Worm (Caenorhabditis elegans) whole organism, young adult: Measurements from ENCODE around the gene C17G10.7.
A peak's percentile ranks its signal among the peaks of the same experiment; 100 is the strongest.

ENCODE experiments used
- F23B12.7 ChIP-seq: sonication (generic microtip); optimal IDR thresholded peaks from 2 replicates; lab custom pipeline; 2017; ENCODE audit warnings: missing genetic modification characterization, mild to moderate bottlenecking, missing compliant biosample characterization, antibody characterized with exemption, moderate library complexity; ENCODE audit not compliant: insufficient read depth
- F57C9.4 ChIP-seq: sonication (generic microtip); optimal IDR thresholded peaks from 2 replicates; lab custom pipeline; 2017; ENCODE audit warnings: mild to moderate bottlenecking, missing genetic modification characterization, missing compliant biosample characterization
- K12H6.12 ChIP-seq: fragments of 200-800 bp; sonication (Bioruptor generic); optimal IDR thresholded peaks from 2 replicates; lab custom pipeline; 2018; ENCODE audit warnings: mild to moderate bottlenecking, missing genetic modification characterization, missing compliant biosample characterization
- Y56A3A.18 ChIP-seq: fragments of 200-800 bp; sonication (Bioruptor generic); IDR thresholded peaks from 2 replicates; pipeline ENCODE4 v1.3.6; 2022; ENCODE audit warnings: missing genetic modification reagents, missing genetic modification characterization, missing compliant biosample characterization
- akir-1 ChIP-seq: fragments of 200-800 bp; sonication (Bioruptor generic); optimal IDR thresholded peaks from 2 replicates; lab custom pipeline; 2018; ENCODE audit warnings: mild to moderate bottlenecking, missing genetic modification characterization, moderate library complexity, missing compliant biosample characterization
- aptf-2 ChIP-seq: fragments of 200-800 bp; sonication (Bioruptor generic); conservative IDR thresholded peaks from 2 replicates; pipeline ENCODE4 v1.3.6; 2022; ENCODE audit warnings: missing genetic modification reagents, missing genetic modification characterization, missing compliant biosample characterization
- aptf-3 ChIP-seq: fragments of 200-800 bp; sonication (Bioruptor generic); IDR thresholded peaks from 2 replicates; pipeline ENCODE4 v1.3.6; 2022; ENCODE audit warnings: missing genetic modification characterization, missing compliant biosample characterization
- atf-7 ChIP-seq: sonication (generic microtip); optimal IDR thresholded peaks from 2 replicates; lab custom pipeline; 2017; ENCODE audit warnings: mild to moderate bottlenecking, missing genetic modification characterization, missing compliant biosample characterization
- athp-1 ChIP-seq: sonication (generic microtip); optimal IDR thresholded peaks from 2 replicates; lab custom pipeline; 2017; ENCODE audit warnings: mild to moderate bottlenecking, missing genetic modification characterization, missing compliant biosample characterization
- attf-6 ChIP-seq: fragments of 200-800 bp; sonication (Bioruptor generic); IDR thresholded peaks from 2 replicates; pipeline ENCODE4 v1.3.6; 2022; ENCODE audit warnings: missing genetic modification reagents, missing genetic modification characterization, missing compliant biosample characterization
- bed-1 ChIP-seq: fragments of 200-800 bp; sonication (Bioruptor generic); IDR thresholded peaks from 2 replicates; pipeline ENCODE4 v1.3.6; 2022; ENCODE audit warnings: missing genetic modification reagents, missing genetic modification characterization, missing compliant biosample characterization
- cebp-2 ChIP-seq: fragments of 200-800 bp; sonication (Bioruptor generic); IDR thresholded peaks from 2 replicates; pipeline ENCODE4 v1.3.6; 2022; ENCODE audit warnings: missing genetic modification characterization, missing compliant biosample characterization
- ceh-100 ChIP-seq: fragments of 200-800 bp; sonication (Bioruptor generic); IDR thresholded peaks from 2 replicates; pipeline ENCODE4 v1.3.6; 2022; ENCODE audit warnings: missing genetic modification reagents, missing genetic modification characterization, missing compliant biosample characterization
- ceh-27 ChIP-seq: fragments of 200-800 bp; sonication (Bioruptor generic); optimal IDR thresholded peaks from 2 replicates; lab custom pipeline; 2018; ENCODE audit warnings: mild to moderate bottlenecking, missing genetic modification characterization, moderate library complexity, missing compliant biosample characterization
- ceh-91 ChIP-seq: fragments of 200-800 bp; sonication (Bioruptor generic); IDR thresholded peaks from 2 replicates; pipeline ENCODE4 v1.3.6; 2022; ENCODE audit warnings: missing genetic modification reagents, missing genetic modification characterization, missing compliant biosample characterization
- dpl-1 ChIP-seq: fragments of 150-350 bp; optimal IDR thresholded peaks from 2 replicates; lab custom pipeline; 2014; ENCODE audit warnings: missing biosample characterization, missing genetic modification reagents, missing genetic modification characterization
- egl-18 ChIP-seq: fragments of 200-800 bp; sonication (Bioruptor generic); IDR thresholded peaks from 2 replicates; pipeline ENCODE4 v1.3.6; 2022; ENCODE audit warnings: missing genetic modification reagents, missing genetic modification characterization, missing compliant biosample characterization
- egrh-3 ChIP-seq: fragments of 200-800 bp; sonication (Bioruptor generic); IDR thresholded peaks from 2 replicates; pipeline ENCODE4 v1.3.6; 2022; ENCODE audit warnings: missing genetic modification reagents, missing genetic modification characterization, missing compliant biosample characterization
- ekl-4 ChIP-seq: fragments of 200-800 bp; sonication (Bioruptor generic); IDR thresholded peaks from 2 replicates; pipeline ENCODE4 v1.3.6; 2022; ENCODE audit warnings: missing genetic modification reagents, missing genetic modification characterization, missing compliant biosample characterization
- him-1 ChIP-seq: sonication (generic microtip); optimal IDR thresholded peaks from 2 replicates; lab custom pipeline; 2016; ENCODE audit warnings: missing genotype, missing genetic modification reagents, missing genetic modification characterization, missing compliant biosample characterization
- hlh-26 ChIP-seq: fragments of 200-800 bp; sonication (Bioruptor generic); conservative IDR thresholded peaks from 2 replicates; pipeline ENCODE4 v1.3.6; 2022; ENCODE audit warnings: missing genetic modification reagents, missing genetic modification characterization, missing compliant biosample characterization
- hmg-1.2 ChIP-seq: fragments of 200-800 bp; sonication (Bioruptor generic); IDR thresholded peaks from 2 replicates; pipeline ENCODE4 v1.3.6; 2022; ENCODE audit warnings: missing genetic modification reagents, missing genetic modification characterization, missing compliant biosample characterization
- hrde-1 ChIP-seq: sonication (generic microtip); optimal IDR thresholded peaks from 2 replicates; lab custom pipeline; 2016; ENCODE audit warnings: missing genetic modification characterization, mild to moderate bottlenecking, missing compliant biosample characterization, moderate library complexity, missing genotype, missing genetic modification reagents, borderline replicate concordance
- lin-26 ChIP-seq: fragments of 200-800 bp; sonication (Bioruptor generic); IDR thresholded peaks from 2 replicates; pipeline ENCODE4 v1.3.6; 2022; ENCODE audit warnings: missing genetic modification reagents, missing genetic modification characterization, missing compliant biosample characterization
- lsl-1 ChIP-seq: fragments of 200-800 bp; sonication (Bioruptor generic); optimal IDR thresholded peaks from 2 replicates; lab custom pipeline; 2018; ENCODE audit warnings: mild to moderate bottlenecking, missing genetic modification characterization, moderate library complexity, missing compliant biosample characterization
- madf-10 ChIP-seq: sonication (generic microtip); optimal IDR thresholded peaks from 2 replicates; lab custom pipeline; 2016; ENCODE audit warnings: mild to moderate bottlenecking, missing genetic modification characterization, missing compliant biosample characterization
- madf-8 ChIP-seq: fragments of 200-800 bp; sonication (Bioruptor generic); conservative IDR thresholded peaks from 2 replicates; pipeline ENCODE4 v1.3.6; 2022; ENCODE audit warnings: missing genetic modification reagents, missing genetic modification characterization, missing compliant biosample characterization
- mcd-1 ChIP-seq: fragments of 200-800 bp; sonication (Bioruptor generic); IDR thresholded peaks from 2 replicates; pipeline ENCODE4 v1.3.6; 2022; ENCODE audit warnings: missing genetic modification reagents, missing genetic modification characterization, missing compliant biosample characterization
- mes-4 ChIP-seq: sonication (generic microtip); optimal IDR thresholded peaks from 2 replicates; lab custom pipeline; 2016; ENCODE audit warnings: missing genotype, missing genetic modification characterization, missing compliant biosample characterization
- nhr-120 ChIP-seq: fragments of 200-800 bp; sonication (Bioruptor generic); IDR thresholded peaks from 2 replicates; pipeline ENCODE4 v1.3.6; 2022; ENCODE audit warnings: missing genetic modification characterization, missing compliant biosample characterization
- nhr-90 ChIP-seq: sonication (generic microtip); optimal IDR thresholded peaks from 2 replicates; lab custom pipeline; 2016; ENCODE audit warnings: missing genotype, mild to moderate bottlenecking, missing genetic modification characterization, missing compliant biosample characterization
- pbrm-1 ChIP-seq: fragments of 200-800 bp; sonication (Bioruptor generic); IDR thresholded peaks from 2 replicates; pipeline ENCODE4 v1.3.6; 2022; ENCODE audit warnings: missing genetic modification reagents, missing genetic modification characterization, missing compliant biosample characterization
- pha-4 ChIP-seq: fragments of 150-350 bp; sonication (generic microtip); optimal IDR thresholded peaks from 2 replicates; lab custom pipeline; 2014; ENCODE audit warnings: missing biosample characterization, missing genetic modification reagents, missing genetic modification characterization
- rec-8 ChIP-seq, 2 experiments: sonication (generic microtip); optimal IDR thresholded peaks; 2 replicates each; lab custom pipeline; 2016; ENCODE audit warnings: mild to moderate bottlenecking in 2 of 2, missing genetic modification characterization in 2 of 2, missing genetic modification reagents in 2 of 2, missing genotype in 2 of 2, missing biosample characterization in 1 of 2, missing compliant biosample characterization in 1 of 2, moderate library complexity in 1 of 2
- repo-1 ChIP-seq: sonication (generic microtip); optimal IDR thresholded peaks from 2 replicates; lab custom pipeline; 2017; ENCODE audit warnings: mild to moderate bottlenecking, missing genetic modification characterization, missing compliant biosample characterization
- rpc-1 ChIP-seq, 2 experiments: fragments of 150-350 bp in 1 of 2; sonication (generic microtip) in 1 of 2; optimal IDR thresholded peaks; 2 replicates each; lab custom pipeline; 2014 to 2018; ENCODE audit warnings: missing biosample characterization in 1 of 2, missing genetic modification characterization in 1 of 2, missing genetic modification reagents in 1 of 2, missing genotype in 1 of 2
- sea-2 ChIP-seq: fragments of 200-800 bp; sonication (Bioruptor generic); IDR thresholded peaks from 2 replicates; pipeline ENCODE4 v1.3.6; 2022; ENCODE audit warnings: missing genetic modification characterization, missing compliant biosample characterization
- snpc-1.3 ChIP-seq: sonication (generic microtip); optimal IDR thresholded peaks from 2 replicates; lab custom pipeline; 2017; ENCODE audit warnings: missing genetic modification characterization, mild to moderate bottlenecking, missing compliant biosample characterization, antibody characterized with exemption, moderate library complexity, missing genotype, missing genetic modification reagents; ENCODE audit not compliant: insufficient read depth
- snpc-4 ChIP-seq, 5 experiments: fragments of 150-350 bp in 1 of 5; sonication (generic microtip) in 4 of 5; optimal IDR thresholded peaks; 2 replicates each; lab custom pipeline; 2014 to 2018; ENCODE audit warnings: missing genetic modification characterization in 5 of 5, missing biosample characterization in 3 of 5, antibody characterized with exemption in 2 of 5, mild to moderate bottlenecking in 2 of 5, missing compliant biosample characterization in 2 of 5, missing genotype in 2 of 5, moderate library complexity in 2 of 5, missing genetic modification reagents in 1 of 5
- tbp1 ChIP-seq: fragments of 200-800 bp; sonication (Bioruptor generic); optimal IDR thresholded peaks from 2 replicates; lab custom pipeline; 2018; ENCODE audit warnings: mild to moderate bottlenecking, missing genetic modification characterization, missing compliant biosample characterization
- ztf-28 ChIP-seq: fragments of 200-800 bp; sonication (Bioruptor generic); IDR thresholded peaks from 2 replicates; pipeline ENCODE4 v1.3.6; 2022; ENCODE audit warnings: missing genetic modification reagents, missing genetic modification characterization, missing compliant biosample characterization
- ztf-3 ChIP-seq: fragments of 200-800 bp; sonication (Bioruptor generic); optimal IDR thresholded peaks from 2 replicates; lab custom pipeline; 2018; ENCODE audit warnings: mild to moderate bottlenecking, missing genetic modification characterization, missing compliant biosample characterization

The C17G10.7 gene

DNA sequence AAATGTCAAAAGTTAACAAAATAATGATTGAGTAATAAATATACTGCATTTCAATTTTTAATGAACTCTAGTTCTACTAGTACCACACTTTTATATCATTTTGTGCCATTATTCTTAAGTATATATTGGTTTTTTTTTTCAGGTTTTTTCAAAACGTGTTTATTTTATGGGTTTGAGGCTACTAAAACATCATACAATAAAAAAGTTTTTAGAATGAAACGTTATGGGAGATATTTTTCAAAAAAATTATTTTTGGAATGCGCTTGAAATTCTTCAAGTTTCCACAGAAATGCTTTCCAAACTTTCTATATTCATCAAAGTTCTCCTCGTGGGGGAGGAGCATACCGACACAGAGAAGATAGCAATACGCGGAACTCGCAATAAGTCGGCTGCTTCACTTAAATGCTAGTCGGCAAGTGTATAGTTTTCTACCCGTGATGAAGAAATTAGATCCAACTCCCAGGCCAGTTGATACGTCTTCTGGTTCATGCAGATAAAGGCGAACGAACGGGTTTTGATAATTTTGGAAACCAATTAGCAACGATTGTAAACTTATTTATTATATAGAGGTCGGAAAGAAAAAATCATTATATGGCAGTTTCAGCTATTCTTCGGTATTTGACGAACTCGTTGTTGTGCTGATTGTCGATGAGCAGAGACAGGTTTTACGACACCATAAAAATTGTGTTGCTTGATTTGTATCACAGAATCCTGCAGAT is 8.2 kb downstream of the C17G10.7 start, which contains the start of gene C17G10.10 (continued):
- TF ChIP-seq egrh-3 (GFP tag; lab: Robert Waterston, UW) = 0 out of 2 replicates have a peak, but pooled peaks have one; percentile 8
- peak; percentile 68 for TF ChIP-seq hrde-1 (tag; lab: Kevin White, UChicago)
- TF ChIP-seq him-1 (tag; lab: Kevin White, UChicago) = peak; percentile 94
- no peak for TF ChIP-seq pha-4
- peak; percentile 90 for TF ChIP-seq hmg-1.2 (GFP tag; lab: Robert Waterston, UW)

ce11 chrII:5596247-5596646 is 11.4 kb downstream of the C17G10.7 start, which contains the start of gene C17G10.1:
Gene C17G10.1, plus strand, starts transcription at chrII:5596547.
- TF ChIP-seq hrde-1 (tag; lab: Kevin White, UChicago) = no peak
- no peak for TF ChIP-seq Y56A3A.18
- TF ChIP-seq egl-18 (GFP tag; lab: Robert Waterston, UW) = no peak
- TF ChIP-seq aptf-2 = no peak
- no peak for TF ChIP-seq mes-4 (tag; lab: Kevin White, UChicago)
- TF ChIP-seq ztf-28 (GFP tag; lab: Robert Waterston, UW) = no peak
- TF ChIP-seq madf-8 (GFP tag; lab: Robert Waterston, UW) = no peak

DNA sequence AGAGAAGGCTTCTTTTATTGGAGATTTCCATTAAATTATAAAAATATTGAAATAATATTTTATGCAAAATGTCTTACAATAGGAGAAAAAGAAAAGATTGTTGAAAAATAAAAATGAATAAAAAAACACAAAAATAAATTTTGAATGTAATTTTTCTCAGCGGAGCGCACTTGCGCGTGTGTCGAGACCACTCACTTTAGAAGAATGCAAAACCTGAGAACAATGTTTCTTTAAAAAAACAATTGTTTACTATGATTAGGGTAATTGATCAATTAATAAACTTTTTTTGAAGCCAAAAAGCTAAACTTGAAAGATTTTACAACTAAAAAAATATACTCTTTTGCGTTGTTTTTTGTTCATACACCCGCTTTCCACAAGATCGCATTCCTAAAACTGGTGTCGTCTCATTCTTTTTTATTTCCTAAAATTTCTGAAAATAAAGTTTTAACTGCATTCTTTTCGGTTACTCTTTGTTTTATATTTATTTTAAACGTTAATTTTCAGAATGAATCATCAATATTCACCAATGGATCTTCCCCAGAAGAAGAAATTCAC is 13.4 kb downstream of the C17G10.7 start, which contains the start of gene ttc-4:
Gene ttc-4 (plus strand): TSS at position 505 of the 555 bp plus-strand sequence.
- no peak for TF ChIP-seq ceh-27 (GFP tag; lab: Kevin White, UChicago)
- TF ChIP-seq ekl-4 (GFP tag; lab: Robert Waterston, UW) = no peak
- no peak for TF ChIP-seq cebp-2 (GFP tag; lab: Robert Waterston, UW)
- TF ChIP-seq akir-1 (GFP tag; lab: Kevin White, UChicago) = no peak
- TF ChIP-seq athp-1 (tag; lab: Kevin White, UChicago) = no peak
- peak; percentile 17 for TF ChIP-seq K12H6.12 (tag; lab: Kevin White, UChicago)
- no peak for TF ChIP-seq nhr-120
- TF ChIP-seq lsl-1 (GFP tag; lab: Kevin White, UChicago) = peak; percentile 36
- TF ChIP-seq atf-7 = no peak
- no peak for TF ChIP-seq tbp1 (GFP tag; lab: Kevin White, UChicago)
- TF ChIP-seq attf-6 (GFP tag; lab: Robert Waterston, UW) = no peak
- TF ChIP-seq rec-8 (tag; optimal IDR thresholded peaks at IDR 0.05; lab: Kevin White, UChicago) = no peak
- 0 out of 2 replicates have a peak, but pooled peaks have one; percentile 7 for TF ChIP-seq ztf-28 (GFP tag; lab: Robert Waterston, UW)
- no peak for TF ChIP-seq bed-1
- no peak for TF ChIP-seq F57C9.4 (tag; lab: Kevin White, UChicago)
- no peak for TF ChIP-seq hlh-26 (GFP tag; lab: Robert Waterston, UW)
- peak; percentile 74 for TF ChIP-seq mcd-1 (GFP tag; lab: Robert Waterston, UW)
- no peak for TF ChIP-seq sea-2
- no peak for TF ChIP-seq pbrm-1 (GFP tag; lab: Robert Waterston, UW)
- peak; percentile 30 for TF ChIP-seq F23B12.7 (tag; lab: Kevin White, UChicago)
- TF ChIP-seq aptf-3 (GFP tag; lab: Robert Waterston, UW) = no peak
- no peak for TF ChIP-seq ceh-91 (GFP tag; lab: Robert Waterston, UW)
- TF ChIP-seq dpl-1 = peak; percentile 23
- TF ChIP-seq nhr-90 = no peak
- TF ChIP-seq ztf-3 (GFP tag; lab: Kevin White, UChicago) = no peak
- TF ChIP-seq lin-26 (GFP tag; lab: Robert Waterston, UW) = no peak
- no peak for TF ChIP-seq snpc-4 (GFP tag; optimal IDR thresholded peaks at IDR 0.05; lab: Kevin White, UChicago)
- peak in 1 of 4 experiments; percentile 64 for TF ChIP-seq snpc-4 (tag; optimal IDR thresholded peaks at IDR 0.05; lab: Kevin White, UChicago)
- peak; percentile 93 for TF ChIP-seq ceh-100 (GFP tag; lab: Robert Waterston, UW)
- TF ChIP-seq madf-10 (tag; lab: Kevin White, UChicago) = no peak
- no peak for TF ChIP-seq snpc-1.3 (tag; lab: Kevin White, UChicago)
- no peak for TF ChIP-seq rpc-1 (optimal IDR thresholded peaks at IDR 0.05; lab: Kevin White, UChicago)
- TF ChIP-seq rpc-1 (tag; optimal IDR thresholded peaks at IDR 0.05; lab: Kevin White, UChicago) = no peak
- TF ChIP-seq repo-1 (tag; lab: Kevin White, UChicago) = no peak
